Fruit fly (Drosophila melanogaster): ENCODE measurements around the gene Cds.
A peak's percentile ranks its signal among the peaks of the same experiment; 100 is the strongest.

The Cds gene

DNA sequence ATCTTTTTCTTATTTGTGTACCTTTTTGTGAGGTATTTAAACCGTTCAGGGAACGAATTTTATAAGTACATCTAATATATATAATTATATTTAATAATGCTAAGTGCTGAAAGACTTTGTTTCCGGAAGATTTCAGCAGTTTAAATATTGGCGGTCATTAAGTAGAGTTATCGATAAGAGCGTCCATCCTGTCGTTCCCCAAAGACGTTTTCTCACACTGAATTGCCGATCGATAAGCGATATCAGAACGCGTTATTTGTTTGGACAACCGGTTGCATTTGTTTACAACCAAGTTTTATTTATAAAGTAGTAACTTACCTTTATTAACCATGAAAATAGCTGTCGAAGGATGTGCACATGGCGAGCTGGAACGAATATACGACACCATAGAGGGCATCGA lies 6.0 kb upstream of the Cds start, which contains the start of gene ldbr (continued):
- TF ChIP-seq seq (GFP tag; IDR thresholded peaks at IDR 0.05) (no peak), CG10565 (GFP tag; optimal IDR thresholded peaks at IDR 0.05) (no peak), nau (GFP tag; optimal IDR thresholded peaks at IDR 0.05) (no peak), Usf (GFP tag; optimal IDR thresholded peaks at IDR 0.05) (no peak), CG31365 (tag; optimal IDR thresholded peaks at IDR 0.05) (no peak), luna (GFP tag; optimal IDR thresholded peaks at IDR 0.05) (no peak), Hand (GFP tag; optimal IDR thresholded peaks at IDR 0.05) (no peak), CG10654 (GFP tag; optimal IDR thresholded peaks at IDR 0.05) (no peak), ac (GFP tag; optimal IDR thresholded peaks at IDR 0.05) (no peak), CG1024 (GFP tag; IDR thresholded peaks at IDR 0.05) (no peak), CG15514 (GFP tag; optimal IDR thresholded peaks at IDR 0.05) (peak; percentile 45), pan (optimal IDR thresholded peaks at IDR 0.05) (no peak), pan (GFP tag; optimal IDR thresholded peaks at IDR 0.05 in 1 of 2, IDR thresholded peaks at IDR 0.05 in 1 of 2) (no peak), CG10959 (GFP tag; IDR thresholded peaks at IDR 0.05) (no peak), Hr51 (GFP tag; optimal IDR thresholded peaks at IDR 0.05) (no peak), CG1832 (GFP tag; optimal IDR thresholded peaks at IDR 0.05) (no peak), ranshi (GFP tag; IDR thresholded peaks at IDR 0.05) (no peak), sob (GFP tag; IDR thresholded peaks at IDR 0.05) (peak; percentile 8; the same call in 1 of the 2 replicates), dimm (GFP tag; IDR thresholded peaks at IDR 0.05) (no peak), CG13287 (GFP tag; IDR thresholded peaks at IDR 0.05; ENCODE audit: partially characterized antibody) (peak; percentile 61), hbn (GFP tag; IDR thresholded peaks at IDR 0.05; ENCODE audit: partially characterized antibody) (peak; percentile 29; the same call in 1 of the 2 replicates), CG9932 (GFP tag; IDR thresholded peaks at IDR 0.05) (no peak), chm (GFP tag; IDR thresholded peaks at IDR 0.05) (no peak), CG7928 (GFP tag; optimal IDR thresholded peaks at IDR 0.05) (no peak), CG5180 (GFP tag; optimal IDR thresholded peaks at IDR 0.05) (no peak), Lim3 (GFP tag; IDR thresholded peaks at IDR 0.05) (no peak), TFAM (GFP tag; optimal IDR thresholded peaks at IDR 0.05) (no peak), Drgx (GFP tag; IDR thresholded peaks at IDR 0.05) (no peak), Eip74EF (GFP tag; optimal IDR thresholded peaks at IDR 0.05) (no peak), Dref (GFP tag; IDR thresholded peaks at IDR 0.05) (peak; percentile 89), Mad (GFP tag; optimal IDR thresholded peaks at IDR 0.05) (no peak), Neu2 (GFP tag; optimal IDR thresholded peaks at IDR 0.05; ENCODE audit: borderline replicate concordance) (no peak), CG6272 (GFP tag; IDR thresholded peaks at IDR 0.05) (no peak), wdn (GFP tag; IDR thresholded peaks at IDR 0.05) (no peak), CG17385 (GFP tag; optimal IDR thresholded peaks at IDR 0.05) (peak; percentile 14), CG7987 (GFP tag; optimal IDR thresholded peaks at IDR 0.05) (peak; percentile 31), yki (optimal IDR thresholded peaks at IDR 0.05) (no peak), CG3995 (GFP tag; optimal IDR thresholded peaks at IDR 0.05) (no peak), PHDP (tag; optimal IDR thresholded peaks at IDR 0.05) (peak; percentile 37), Scr (GFP tag; IDR thresholded peaks at IDR 0.05; ENCODE audit: partially characterized antibody) (peak; percentile 57), Gug (GFP tag; IDR thresholded peaks at IDR 0.05) (no peak), YL-1 (GFP tag; optimal IDR thresholded peaks at IDR 0.05) (no peak), gsb-n (tag; optimal IDR thresholded peaks at IDR 0.05) (no peak), NFAT (GFP tag; IDR thresholded peaks at IDR 0.05) (no peak), Ets97D (GFP tag; optimal IDR thresholded peaks at IDR 0.05) (peak; percentile 69), CG1792 (GFP tag; optimal IDR thresholded peaks at IDR 0.05) (no peak), CG4404 (GFP tag; IDR thresholded peaks at IDR 0.05) (no peak), usp (GFP tag; optimal IDR thresholded peaks at IDR 0.05) (no peak), CG7357 (GFP tag; IDR thresholded peaks at IDR 0.05) (no peak), az2 (GFP tag; optimal IDR thresholded peaks at IDR 0.05) (no peak), CG14860 (GFP tag; IDR thresholded peaks at IDR 0.05; ENCODE audit: partially characterized antibody) (0 out of 3 replicates have a peak, but pooled peaks have one; percentile 33), nmo (GFP tag; optimal IDR thresholded peaks at IDR 0.05) (no peak)
